Fruit fly (Drosophila melanogaster) whole organism, embryonic: ENCODE results near the gene CG18765.

ENCODE experiments used
- CG10209 ChIP-seq: fragments of 200-800 bp; sonication (Bioruptor generic); optimal IDR thresholded peaks from 3 replicates; lab custom pipeline; 2017; ENCODE audit warnings: missing biosample characterization, mild to moderate bottlenecking, missing genetic modification characterization, missing genetic modification reagents
- CG10366 ChIP-seq: fragments of 200-800 bp; sonication (Bioruptor generic); IDR thresholded peaks from 2 replicates; pipeline ENCODE4 v1.3.6; 2022; ENCODE audit warnings: missing biosample characterization, missing genetic modification characterization
- CG11696 ChIP-seq: fragments of 200-800 bp; sonication (Bioruptor generic); IDR thresholded peaks from 2 replicates; pipeline ENCODE4 v1.3.6; 2022; ENCODE audit warnings: missing biosample characterization, missing genetic modification characterization
- CG1233 ChIP-seq: fragments of 200-800 bp; sonication (Bioruptor generic); optimal IDR thresholded peaks from 4 replicates; lab custom pipeline; 2018; ENCODE audit warnings: missing biosample characterization, mild to moderate bottlenecking, missing genetic modification characterization
- CG15011 ChIP-seq: fragments of 200-800 bp; sonication (Bioruptor generic); optimal IDR thresholded peaks from 3 replicates; lab custom pipeline; 2018; ENCODE audit warnings: missing biosample characterization, mild to moderate bottlenecking, missing genetic modification characterization
- CG15269 ChIP-seq: fragments of 200-800 bp; sonication (Bioruptor generic); optimal IDR thresholded peaks from 2 replicates; lab custom pipeline; 2018; ENCODE audit warnings: missing biosample characterization, mild to moderate bottlenecking, missing genetic modification characterization, moderate library complexity
- CG15514 ChIP-seq: fragments of 200-800 bp; sonication (Bioruptor generic); optimal IDR thresholded peaks from 3 replicates; lab custom pipeline; 2017; ENCODE audit warnings: missing biosample characterization, missing genetic modification characterization, mild to moderate bottlenecking, moderate library complexity, missing genetic modification reagents
- CG17612 ChIP-seq: fragments of 200-800 bp; sonication (Bioruptor generic); IDR thresholded peaks from 2 replicates; pipeline ENCODE4 v1.3.6; 2022; ENCODE audit warnings: missing biosample characterization, missing genetic modification characterization
- CG1832 ChIP-seq: fragments of 200-800 bp; sonication (Bioruptor generic); optimal IDR thresholded peaks from 2 replicates; lab custom pipeline; 2017; ENCODE audit warnings: missing biosample characterization, mild to moderate bottlenecking, missing genetic modification characterization, inconsistent platforms
- CG2116 ChIP-seq: fragments of 200-800 bp; sonication (Bioruptor generic); optimal IDR thresholded peaks from 3 replicates; lab custom pipeline; 2018; ENCODE audit warnings: missing biosample characterization, mild to moderate bottlenecking, missing genetic modification characterization
- CG30431 ChIP-seq: fragments of 200-800 bp; sonication (Bioruptor generic); optimal IDR thresholded peaks from 2 replicates; lab custom pipeline; 2017; ENCODE audit warnings: missing biosample characterization, missing genetic modification characterization
- CG3163 ChIP-seq: fragments of 200-800 bp; sonication (Bioruptor generic); optimal IDR thresholded peaks from 3 replicates; lab custom pipeline; 2016; ENCODE audit warnings: missing biosample characterization, missing genetic modification characterization
- CG32532 ChIP-seq: fragments of 200-800 bp; sonication (Bioruptor generic); IDR thresholded peaks from 2 replicates; pipeline ENCODE4 v1.3.6; 2022; ENCODE audit warnings: missing biosample characterization, missing genetic modification characterization
- CG3995 ChIP-seq: fragments of 200-800 bp; sonication (Bioruptor generic); optimal IDR thresholded peaks from 3 replicates; lab custom pipeline; 2016; ENCODE audit warnings: missing biosample characterization, missing genetic modification characterization
- CG4404 ChIP-seq: fragments of 200-800 bp; sonication (Bioruptor generic); IDR thresholded peaks from 2 replicates; pipeline ENCODE4 v1.3.6; 2022; ENCODE audit warnings: missing biosample characterization, missing genetic modification characterization
- CG6813 ChIP-seq: fragments of 200-800 bp; sonication (Bioruptor generic); optimal IDR thresholded peaks from 2 replicates; lab custom pipeline; 2017; ENCODE audit warnings: missing biosample characterization, missing genetic modification characterization, mild to moderate bottlenecking, moderate library complexity, missing genetic modification reagents
- CG8359 ChIP-seq: fragments of 200-800 bp; sonication (Bioruptor generic); optimal IDR thresholded peaks from 2 replicates; lab custom pipeline; 2017; ENCODE audit warnings: missing biosample characterization, mild to moderate bottlenecking, missing genetic modification characterization, borderline replicate concordance
- CG8478 ChIP-seq: fragments of >200 bp; optimal IDR thresholded peaks from 2 replicates; lab custom pipeline; 2018
- CG8924 ChIP-seq: fragments of 200-800 bp; optimal IDR thresholded peaks from 3 replicates; lab custom pipeline; 2019; ENCODE audit warnings: missing biosample characterization, mild to moderate bottlenecking, missing genetic modification characterization, moderate library complexity
- CG9817 ChIP-seq: fragments of 200-800 bp; sonication (Bioruptor generic); optimal IDR thresholded peaks from 2 replicates; lab custom pipeline; 2018; ENCODE audit warnings: missing biosample characterization, mild to moderate bottlenecking, missing genetic modification characterization, moderate library complexity
- CoRest ChIP-seq: fragments of 200-800 bp; sonication (Bioruptor generic); optimal IDR thresholded peaks from 3 replicates; lab custom pipeline; 2018; ENCODE audit warnings: missing biosample characterization, mild to moderate bottlenecking, missing genetic modification characterization, moderate library complexity
- D ChIP-seq, 2 experiments: fragments of 200-800 bp in 1 of 2; fragments of >200 bp in 1 of 2; sonication (Bioruptor generic) in 1 of 2; optimal IDR thresholded peaks; 2 replicates in 1 of 2; 3 replicates in 1 of 2; lab custom pipeline; 2017; ENCODE audit warnings: mild to moderate bottlenecking in 1 of 2, missing biosample characterization in 1 of 2, missing genetic modification characterization in 1 of 2, missing genetic modification reagents in 1 of 2
- Dfd ChIP-seq, 2 experiments: fragments of >200 bp; optimal IDR thresholded peaks; 2 replicates each; lab custom pipeline; 2017; ENCODE audit warnings: missing biosample characterization in 2 of 2, missing genetic modification characterization in 2 of 2
- ERR ChIP-seq: fragments of 200-800 bp; sonication (Bioruptor generic); optimal IDR thresholded peaks from 2 replicates; lab custom pipeline; 2016; ENCODE audit warnings: missing biosample characterization, missing genetic modification characterization
- Scr ChIP-seq: fragments of 200-800 bp; sonication (Bioruptor generic); IDR thresholded peaks from 2 replicates; pipeline ENCODE4 v1.3.6; 2022; ENCODE audit warnings: missing biosample characterization, missing genetic modification characterization; ENCODE audit not compliant: partially characterized antibody
- Stat92E ChIP-seq, 3 experiments: fragments of >200 bp in 2 of 3; fragments of 200-800 bp in 1 of 3; sonication (Bioruptor generic) in 1 of 3; optimal IDR thresholded peaks; 2 replicates each; lab custom pipeline; 2017 to 2019; ENCODE audit warnings: missing biosample characterization in 3 of 3, missing genetic modification characterization in 3 of 3, mild to moderate bottlenecking in 1 of 3, moderate library complexity in 1 of 3
- Trl ChIP-seq, 3 experiments: fragments of >200 bp in 2 of 3; fragments of 200-800 bp in 1 of 3; sonication (Bioruptor generic) in 1 of 3; optimal IDR thresholded peaks; 2 replicates in 1 of 3; 3 replicates in 2 of 3; lab custom pipeline; 2016 to 2017; ENCODE audit warnings: missing biosample characterization in 1 of 3, missing genetic modification characterization in 1 of 3
- ab ChIP-seq: fragments of 200-800 bp; sonication (Bioruptor generic); optimal IDR thresholded peaks from 2 replicates; lab custom pipeline; 2016; ENCODE audit warnings: missing biosample characterization, missing genetic modification characterization
- az2 ChIP-seq: fragments of 200-800 bp; sonication (Bioruptor generic); optimal IDR thresholded peaks from 3 replicates; lab custom pipeline; 2016; ENCODE audit warnings: missing biosample characterization, missing genetic modification characterization
- chn ChIP-seq: fragments of 200-800 bp; sonication (Bioruptor generic); optimal IDR thresholded peaks from 2 replicates; lab custom pipeline; 2016; ENCODE audit warnings: missing biosample characterization, missing genetic modification characterization
- ci ChIP-seq: fragments of 200-800 bp; sonication (Bioruptor generic); IDR thresholded peaks from 3 replicates; pipeline ENCODE4 v1.3.6; 2022; ENCODE audit warnings: missing biosample characterization, missing genetic modification characterization
- corto ChIP-seq: fragments of 200-800 bp; sonication (Bioruptor generic); optimal IDR thresholded peaks from 2 replicates; lab custom pipeline; 2016; ENCODE audit warnings: missing biosample characterization, mild to moderate bottlenecking, missing genetic modification characterization, moderate library complexity
- crc ChIP-seq: fragments of 200-800 bp; sonication (Bioruptor generic); optimal IDR thresholded peaks from 2 replicates; lab custom pipeline; 2016; ENCODE audit warnings: missing biosample characterization, missing genetic modification characterization
- dmrt11E ChIP-seq: fragments of 200-800 bp; sonication (Bioruptor generic); optimal IDR thresholded peaks from 3 replicates; lab custom pipeline; 2018; ENCODE audit warnings: missing biosample characterization, mild to moderate bottlenecking, missing genetic modification characterization, moderate library complexity
- fd64A ChIP-seq: fragments of 200-800 bp; sonication (Bioruptor generic); optimal IDR thresholded peaks from 3 replicates; lab custom pipeline; 2018; ENCODE audit warnings: missing biosample characterization, mild to moderate bottlenecking, missing genetic modification characterization
- fd96Cb ChIP-seq: fragments of 200-800 bp; sonication (Bioruptor generic); optimal IDR thresholded peaks from 2 replicates; lab custom pipeline; 2018; ENCODE audit warnings: missing biosample characterization, mild to moderate bottlenecking, missing genetic modification characterization, moderate library complexity
- hkb ChIP-seq, 2 experiments: fragments of 200-800 bp in 1 of 2; fragments of >200 bp in 1 of 2; sonication (Bioruptor generic) in 1 of 2; IDR thresholded peaks in 1 of 2; optimal IDR thresholded peaks in 1 of 2; 2 replicates each; pipeline versions ENCODE4 v1.3.6 to Lab custom; 2017 to 2022; ENCODE audit warnings: missing biosample characterization in 1 of 2, missing genetic modification characterization in 1 of 2
- lmd ChIP-seq: fragments of 200-800 bp; sonication (Bioruptor generic); IDR thresholded peaks from 2 replicates; pipeline ENCODE4 v1.3.6; 2022; ENCODE audit warnings: missing biosample characterization, missing genetic modification characterization
- pan ChIP-seq, 4 experiments: fragments of >200 bp in 3 of 4; fragments of 200-800 bp in 1 of 4; sonication (Bioruptor generic) in 1 of 4; optimal IDR thresholded peaks in 3 of 4; IDR thresholded peaks in 1 of 4; 2 replicates each; pipeline versions ENCODE4 v1.3.6 to Lab custom; 2017 to 2022; ENCODE audit warnings: missing biosample characterization in 2 of 4, missing genetic modification characterization in 2 of 4, mixed read lengths in 1 of 4
- salm ChIP-seq: fragments of 200-800 bp; sonication (Bioruptor generic); optimal IDR thresholded peaks from 2 replicates; lab custom pipeline; 2018; ENCODE audit warnings: missing biosample characterization, mild to moderate bottlenecking, missing genetic modification characterization
- schlank ChIP-seq: fragments of 200-800 bp; sonication (Bioruptor generic); optimal IDR thresholded peaks from 2 replicates; lab custom pipeline; 2018; ENCODE audit warnings: missing biosample characterization, mild to moderate bottlenecking, missing genetic modification characterization
- sisA ChIP-seq: fragments of 200-800 bp; sonication (Bioruptor generic); IDR thresholded peaks from 2 replicates; pipeline ENCODE4 v1.3.6; 2022; ENCODE audit warnings: missing biosample characterization, missing genetic modification characterization
- sr ChIP-seq: fragments of 200-800 bp; sonication (Bioruptor generic); IDR thresholded peaks from 3 replicates; pipeline ENCODE4 v1.3.6; 2022; ENCODE audit warnings: missing biosample characterization, missing genetic modification characterization
- toy ChIP-seq: fragments of 200-800 bp; sonication (Bioruptor generic); IDR thresholded peaks from 2 replicates; pipeline ENCODE4 v1.3.6; 2022; ENCODE audit warnings: missing biosample characterization, missing genetic modification characterization
- trem ChIP-seq: fragments of 200-800 bp; optimal IDR thresholded peaks from 3 replicates; lab custom pipeline; 2019; ENCODE audit warnings: missing biosample characterization, mild to moderate bottlenecking, missing genetic modification characterization, moderate library complexity
- wdn ChIP-seq: fragments of 200-800 bp; sonication (Bioruptor generic); IDR thresholded peaks from 2 replicates; pipeline ENCODE4 v1.3.6; 2022; ENCODE audit warnings: missing biosample characterization, missing genetic modification characterization
- zen ChIP-seq: fragments of 200-800 bp; sonication (Bioruptor generic); optimal IDR thresholded peaks from 3 replicates; lab custom pipeline; 2018; ENCODE audit warnings: missing biosample characterization, mild to moderate bottlenecking, missing genetic modification characterization, moderate library complexity

The CG18765 gene

DNA sequence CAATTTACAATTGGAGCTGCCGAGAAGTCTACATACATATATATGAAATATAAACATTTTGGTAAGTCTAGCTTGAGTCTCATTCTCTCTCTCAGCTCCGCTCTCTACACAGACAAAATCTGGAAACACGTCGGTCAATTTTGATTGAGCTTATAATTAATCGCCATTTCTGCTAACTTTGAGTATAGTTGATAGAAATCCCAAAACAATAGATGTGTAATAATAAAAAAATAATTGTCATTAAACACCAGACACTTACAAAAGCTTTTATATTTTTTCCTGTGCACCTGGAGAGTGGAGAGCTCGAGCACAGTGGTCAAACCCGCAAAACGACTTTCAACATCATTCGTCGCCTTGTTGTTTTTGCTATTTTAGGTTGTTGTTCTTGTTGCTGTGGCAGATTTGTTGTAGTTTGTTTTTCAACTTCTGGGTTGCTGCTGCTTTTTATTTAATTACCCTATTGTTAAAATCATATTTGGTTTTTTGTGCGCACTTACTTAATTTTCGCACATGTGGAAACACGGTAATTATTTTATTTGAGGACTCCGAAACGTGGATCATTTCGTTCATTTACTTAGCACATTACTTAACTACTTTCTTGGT is 34.9 kb downstream of the CG18765 start (continued):
- TF ChIP-seq D (optimal IDR thresholded peaks at IDR 0.05; lab: Kevin White, UChicago) (no peak), D (GFP tag; optimal IDR thresholded peaks at IDR 0.05; lab: Kevin White, UChicago) (peak; percentile 86), CG30431 (GFP tag; lab: Kevin White, UChicago) (peak; percentile 93), CG15269 (peak; percentile 98), CG15011 (GFP tag; lab: Kevin White, UChicago) (peak; percentile 90), ci (GFP tag; lab: Robert Waterston, UW) (peak; percentile 98), CoRest (tag; lab: Kevin White, UChicago) (peak; percentile 96), CG8478 (lab: Kevin White, UChicago) (no peak), CG4404 (peak; percentile 86), CG32532 (GFP tag; lab: Robert Waterston, UW) (peak; percentile 98), sisA (GFP tag; lab: Robert Waterston, UW) (peak; percentile 96), Stat92E (GFP tag; optimal IDR thresholded peaks at IDR 0.05; lab: Kevin White, UChicago) (peak in 1 of 3 experiments; percentile 71), az2 (GFP tag; lab: Kevin White, UChicago) (peak; percentile 96), dmrt11E (tag; lab: Kevin White, UChicago) (peak; percentile 91), CG10366 (GFP tag; lab: Robert Waterston, UW) (peak; percentile 96), CG3995 (GFP tag; lab: Kevin White, UChicago) (peak; percentile 65), hkb (optimal IDR thresholded peaks at IDR 0.05; lab: Kevin White, UChicago) (no peak), hkb (GFP tag; IDR thresholded peaks at IDR 0.05; lab: Robert Waterston, UW) (peak; percentile 98), chn (GFP tag; lab: Kevin White, UChicago) (peak; percentile 97), CG2116 (GFP tag; lab: Kevin White, UChicago) (peak; percentile 77), CG1832 (GFP tag; lab: Kevin White, UChicago) (no peak), lmd (peak; percentile 97), Scr (GFP tag; lab: Robert Waterston, UW) (no peak), ERR (GFP tag; lab: Kevin White, UChicago) (peak; percentile 91), Trl (optimal IDR thresholded peaks at IDR 0.05; lab: Kevin White, UChicago) (peak; percentile 33 to 68), Trl (GFP tag; optimal IDR thresholded peaks at IDR 0.05; lab: Kevin White, UChicago) (peak; percentile 95), CG1233 (peak; percentile 95), CG11696 (peak; percentile 91), pan (optimal IDR thresholded peaks at IDR 0.05; lab: Kevin White, UChicago) (no peak), pan (GFP tag; optimal IDR thresholded peaks at IDR 0.05 in 1 of 2, IDR thresholded peaks at IDR 0.05 in 1 of 2) (peak in 1 of 2 experiments; percentile 98), toy (GFP tag; lab: Robert Waterston, UW) (peak; percentile 93), fd64A (GFP tag; lab: Kevin White, UChicago) (peak; percentile 92), salm (tag; lab: Kevin White, UChicago) (peak; percentile 94), Dfd (GFP tag; optimal IDR thresholded peaks at IDR 0.05; lab: Kevin White, UChicago) (no peak), CG8359 (peak; percentile 83), fd96Cb (tag; lab: Kevin White, UChicago) (peak; percentile 95), CG6813 (GFP tag; lab: Kevin White, UChicago) (peak; percentile 95), crc (peak; percentile 89), zen (tag; lab: Kevin White, UChicago) (peak; percentile 90), sr (GFP tag; lab: Robert Waterston, UW) (peak; percentile 84), CG10209 (peak; percentile 95), ab (GFP tag; lab: Kevin White, UChicago) (peak; percentile 84), schlank (peak; percentile 94), CG17612 (GFP tag; lab: Robert Waterston, UW) (peak; percentile 94), CG8924 (tag; lab: Kevin White, UChicago) (peak; percentile 97), CG9817 (peak; percentile 94), CG15514 (GFP tag; lab: Kevin White, UChicago) (peak; percentile 91), wdn (GFP tag; lab: Robert Waterston, UW) (peak; percentile 97), CG3163 (GFP tag; lab: Kevin White, UChicago) (peak; percentile 68), corto (GFP tag; lab: Kevin White, UChicago) (peak; percentile 97), trem (peak; percentile 92)
